Fruit fly (Drosophila melanogaster) whole organism, embryonic: ENCODE measurements around the gene CG13033.

Experiments used
- Atf-2 ChIP-seq: fragments of 200-800 bp; sonication (Bioruptor generic); optimal IDR thresholded peaks from 2 replicates; lab custom pipeline; 2016; ENCODE audit warnings: missing biosample characterization, missing genetic modification characterization
- BtbVII ChIP-seq: fragments of 200-800 bp; sonication (Bioruptor generic); optimal IDR thresholded peaks from 3 replicates; lab custom pipeline; 2017; ENCODE audit warnings: missing biosample characterization, mild to moderate bottlenecking, missing genetic modification characterization
- CG10147 ChIP-seq: fragments of 200-800 bp; sonication (Bioruptor generic); optimal IDR thresholded peaks from 2 replicates; lab custom pipeline; 2019; ENCODE audit warnings: missing biosample characterization, mild to moderate bottlenecking, missing genetic modification characterization, moderate library complexity
- CG1024 ChIP-seq: fragments of 200-800 bp; sonication (Bioruptor generic); IDR thresholded peaks from 2 replicates; pipeline ENCODE4 v1.3.6; 2022; ENCODE audit warnings: missing biosample characterization, missing genetic modification characterization
- CG11504 ChIP-seq: fragments of 200-800 bp; sonication (Bioruptor generic); optimal IDR thresholded peaks from 3 replicates; lab custom pipeline; 2019; ENCODE audit warnings: missing biosample characterization, mild to moderate bottlenecking, missing genetic modification characterization, moderate library complexity
- CG1233 ChIP-seq: fragments of 200-800 bp; sonication (Bioruptor generic); optimal IDR thresholded peaks from 4 replicates; lab custom pipeline; 2018; ENCODE audit warnings: missing biosample characterization, mild to moderate bottlenecking, missing genetic modification characterization
- CG12391 ChIP-seq: fragments of 200-800 bp; sonication (Bioruptor generic); optimal IDR thresholded peaks from 3 replicates; lab custom pipeline; 2018; ENCODE audit warnings: missing biosample characterization, mild to moderate bottlenecking, missing genetic modification characterization, moderate library complexity
- CG12769 ChIP-seq: fragments of 200-800 bp; sonication (Bioruptor generic); optimal IDR thresholded peaks from 2 replicates; lab custom pipeline; 2019; ENCODE audit warnings: missing biosample characterization, mild to moderate bottlenecking, missing genetic modification characterization, moderate library complexity
- CG13424 ChIP-seq: fragments of 200-800 bp; sonication (Bioruptor generic); optimal IDR thresholded peaks from 2 replicates; lab custom pipeline; 2019; ENCODE audit warnings: missing biosample characterization, mild to moderate bottlenecking, missing genetic modification characterization, moderate library complexity
- CG14014 ChIP-seq: fragments of 200-800 bp; sonication (Bioruptor generic); IDR thresholded peaks from 2 replicates; pipeline ENCODE4 v1.3.6; 2022; ENCODE audit warnings: missing biosample characterization, missing genetic modification characterization
- CG14710 ChIP-seq: fragments of 200-800 bp; sonication (Bioruptor generic); optimal IDR thresholded peaks from 3 replicates; lab custom pipeline; 2019; ENCODE audit warnings: missing biosample characterization, mild to moderate bottlenecking, missing genetic modification characterization, moderate library complexity
- CG14965 ChIP-seq: fragments of 200-800 bp; sonication (Bioruptor generic); optimal IDR thresholded peaks from 2 replicates; lab custom pipeline; 2016; ENCODE audit warnings: missing biosample characterization, missing genetic modification characterization, borderline replicate concordance
- CG15601 ChIP-seq: fragments of 200-800 bp; sonication (Bioruptor generic); optimal IDR thresholded peaks from 3 replicates; lab custom pipeline; 2019; ENCODE audit warnings: missing biosample characterization, mild to moderate bottlenecking, missing genetic modification characterization, moderate library complexity
- CG17361 ChIP-seq: fragments of 200-800 bp; sonication (Bioruptor generic); IDR thresholded peaks from 3 replicates; pipeline ENCODE4 v1.3.6; 2022; ENCODE audit warnings: missing biosample characterization, missing genetic modification characterization
- CG17612 ChIP-seq: fragments of 200-800 bp; sonication (Bioruptor generic); IDR thresholded peaks from 2 replicates; pipeline ENCODE4 v1.3.6; 2022; ENCODE audit warnings: missing biosample characterization, missing genetic modification characterization
- CG2889 ChIP-seq: fragments of 200-800 bp; sonication (Bioruptor generic); IDR thresholded peaks from 3 replicates; pipeline ENCODE4 v1.3.6; 2022; ENCODE audit warnings: missing biosample characterization, missing genetic modification characterization
- CG3726 ChIP-seq: fragments of 200-800 bp; sonication (Bioruptor generic); IDR thresholded peaks from 3 replicates; pipeline ENCODE4, ENCODE4 v1.3.6; 2022; ENCODE audit warnings: missing biosample characterization, missing genetic modification characterization
- CG4730 ChIP-seq: fragments of 200-800 bp; sonication (Bioruptor generic); IDR thresholded peaks from 2 replicates; pipeline ENCODE4 v1.3.6; 2022; ENCODE audit warnings: missing biosample characterization, missing genetic modification characterization
- CG5245 ChIP-seq: fragments of 200-800 bp; sonication (Bioruptor generic); optimal IDR thresholded peaks from 3 replicates; lab custom pipeline; 2016; ENCODE audit warnings: missing biosample characterization, missing genetic modification characterization
- CG6683 ChIP-seq: fragments of 200-800 bp; sonication (Bioruptor generic); optimal IDR thresholded peaks from 2 replicates; lab custom pipeline; 2017; ENCODE audit warnings: missing biosample characterization, mild to moderate bottlenecking, missing genetic modification characterization, missing genetic modification reagents
- Dad ChIP-seq: fragments of 200-800 bp; sonication (Bioruptor generic); optimal IDR thresholded peaks from 3 replicates; lab custom pipeline; 2016; ENCODE audit warnings: missing biosample characterization, missing genetic modification characterization
- E2f2 ChIP-seq: fragments of 200-800 bp; sonication (Bioruptor generic); IDR thresholded peaks from 2 replicates; pipeline ENCODE4 v1.3.6; 2022; ENCODE audit warnings: missing biosample characterization, missing genetic modification characterization
- Hsf ChIP-seq: fragments of 200-800 bp; sonication (Bioruptor generic); optimal IDR thresholded peaks from 3 replicates; lab custom pipeline; 2016; ENCODE audit warnings: missing biosample characterization, missing genetic modification characterization
- Pdp1 ChIP-seq, 2 experiments: fragments of 200-800 bp; sonication (Bioruptor generic); optimal IDR thresholded peaks; 3 replicates each; lab custom pipeline; 2016; ENCODE audit warnings: missing biosample characterization in 2 of 2, missing genetic modification characterization in 2 of 2, mild to moderate bottlenecking in 1 of 2, moderate library complexity in 1 of 2
- TFAM ChIP-seq: fragments of 200-800 bp; sonication (Bioruptor generic); optimal IDR thresholded peaks from 2 replicates; lab custom pipeline; 2017; ENCODE audit warnings: missing biosample characterization, missing genetic modification characterization, inconsistent platforms
- YL-1 ChIP-seq: fragments of 200-800 bp; sonication (Bioruptor generic); optimal IDR thresholded peaks from 3 replicates; lab custom pipeline; 2017; ENCODE audit warnings: missing biosample characterization, mild to moderate bottlenecking, missing genetic modification characterization
- chif ChIP-seq, 2 experiments: fragments of 200-800 bp; sonication (Bioruptor generic); optimal IDR thresholded peaks; 3 replicates each; lab custom pipeline; 2016; ENCODE audit warnings: missing biosample characterization in 2 of 2, missing genetic modification characterization in 2 of 2
- chinmo ChIP-seq: fragments of 200-800 bp; sonication (Bioruptor generic); IDR thresholded peaks from 4 replicates; pipeline ENCODE4 v1.3.6; 2022; ENCODE audit warnings: missing biosample characterization, missing genetic modification characterization; ENCODE audit not compliant: partially characterized antibody
- chn ChIP-seq: fragments of 200-800 bp; sonication (Bioruptor generic); optimal IDR thresholded peaks from 2 replicates; lab custom pipeline; 2016; ENCODE audit warnings: missing biosample characterization, missing genetic modification characterization
- corto ChIP-seq: fragments of 200-800 bp; sonication (Bioruptor generic); optimal IDR thresholded peaks from 2 replicates; lab custom pipeline; 2016; ENCODE audit warnings: missing biosample characterization, mild to moderate bottlenecking, missing genetic modification characterization, moderate library complexity
- disco-r ChIP-seq: fragments of 200-800 bp; sonication (Bioruptor generic); optimal IDR thresholded peaks from 2 replicates; lab custom pipeline; 2016; ENCODE audit warnings: missing biosample characterization, missing genetic modification characterization
- gcm2 ChIP-seq: fragments of 200-800 bp; sonication (Bioruptor generic); optimal IDR thresholded peaks from 2 replicates; lab custom pipeline; 2016; ENCODE audit warnings: missing biosample characterization, missing genetic modification characterization
- gem ChIP-seq: fragments of 200-800 bp; sonication (Bioruptor generic); optimal IDR thresholded peaks from 2 replicates; lab custom pipeline; 2019; ENCODE audit warnings: missing biosample characterization, mild to moderate bottlenecking, missing genetic modification characterization, moderate library complexity
- grau ChIP-seq: fragments of 200-800 bp; optimal IDR thresholded peaks from 3 replicates; lab custom pipeline; 2019; ENCODE audit warnings: missing biosample characterization, mild to moderate bottlenecking, missing genetic modification characterization, moderate library complexity
- hbn ChIP-seq: fragments of 200-800 bp; sonication (Bioruptor generic); IDR thresholded peaks from 2 replicates; pipeline ENCODE4 v1.3.6; 2022; ENCODE audit warnings: missing biosample characterization, missing genetic modification characterization; ENCODE audit not compliant: partially characterized antibody
- mam ChIP-seq: fragments of 200-800 bp; sonication (Bioruptor generic); optimal IDR thresholded peaks from 3 replicates; lab custom pipeline; 2016; ENCODE audit warnings: missing biosample characterization, missing genetic modification characterization
- nerfin-1 ChIP-seq: fragments of 200-800 bp; sonication (Bioruptor generic); optimal IDR thresholded peaks from 3 replicates; lab custom pipeline; 2019; ENCODE audit warnings: missing biosample characterization, mild to moderate bottlenecking, missing genetic modification characterization, moderate library complexity
- pan ChIP-seq, 4 experiments: fragments of >200 bp in 3 of 4; fragments of 200-800 bp in 1 of 4; sonication (Bioruptor generic) in 1 of 4; optimal IDR thresholded peaks in 3 of 4; IDR thresholded peaks in 1 of 4; 2 replicates each; pipeline versions ENCODE4 v1.3.6 to Lab custom; 2017 to 2022; ENCODE audit warnings: missing biosample characterization in 2 of 4, missing genetic modification characterization in 2 of 4, mixed read lengths in 1 of 4
- prd ChIP-seq, 3 experiments: fragments of >200 bp in 2 of 3; fragments of 200-800 bp in 1 of 3; sonication (Bioruptor generic) in 1 of 3; optimal IDR thresholded peaks in 2 of 3; IDR thresholded peaks in 1 of 3; 2 replicates in 2 of 3; 3 replicates in 1 of 3; pipeline versions ENCODE4 v1.3.6 to Lab custom; 2017 to 2022; ENCODE audit warnings: missing biosample characterization in 1 of 3, missing genetic modification characterization in 1 of 3
- row ChIP-seq: fragments of 200-800 bp; sonication (Bioruptor generic); IDR thresholded peaks from 3 replicates; pipeline ENCODE4 v1.3.6; 2022; ENCODE audit warnings: missing biosample characterization, missing genetic modification characterization
- sc ChIP-seq, 3 experiments: fragments of >200 bp in 2 of 3; fragments of 200-800 bp in 1 of 3; sonication (Bioruptor generic) in 1 of 3; optimal IDR thresholded peaks; 2 replicates in 2 of 3; 3 replicates in 1 of 3; lab custom pipeline; 2017; ENCODE audit warnings: mild to moderate bottlenecking in 1 of 3, missing biosample characterization in 1 of 3, missing genetic modification characterization in 1 of 3, missing genetic modification reagents in 1 of 3
- sens ChIP-seq: fragments of 200-800 bp; sonication (Bioruptor generic); peaks from one replicate; lab custom pipeline; 2016; ENCODE audit warnings: missing biosample characterization, missing genetic modification characterization
- so ChIP-seq: fragments of 200-800 bp; sonication (Bioruptor generic); IDR thresholded peaks from 3 replicates; pipeline ENCODE4 v1.3.6; 2022; ENCODE audit warnings: missing biosample characterization, missing genetic modification characterization
- unpg ChIP-seq: fragments of 200-800 bp; sonication (Bioruptor generic); optimal IDR thresholded peaks from 3 replicates; lab custom pipeline; 2018; ENCODE audit warnings: missing biosample characterization, mild to moderate bottlenecking, missing genetic modification characterization, moderate library complexity
- vfl ChIP-seq: fragments of 200-800 bp; sonication (Bioruptor generic); optimal IDR thresholded peaks from 2 replicates; lab custom pipeline; 2016; ENCODE audit warnings: missing biosample characterization, missing genetic modification characterization
- wor ChIP-seq: fragments of 200-800 bp; sonication (Bioruptor generic); IDR thresholded peaks from 2 replicates; pipeline ENCODE4 v1.3.6; 2022; ENCODE audit warnings: missing biosample characterization, missing genetic modification characterization
- zfh1 ChIP-seq: fragments of 200-800 bp; sonication (Bioruptor generic); IDR thresholded peaks from 3 replicates; pipeline ENCODE4 v1.3.6; 2022; ENCODE audit warnings: missing biosample characterization, missing genetic modification characterization

Gene CG13033

DNA sequence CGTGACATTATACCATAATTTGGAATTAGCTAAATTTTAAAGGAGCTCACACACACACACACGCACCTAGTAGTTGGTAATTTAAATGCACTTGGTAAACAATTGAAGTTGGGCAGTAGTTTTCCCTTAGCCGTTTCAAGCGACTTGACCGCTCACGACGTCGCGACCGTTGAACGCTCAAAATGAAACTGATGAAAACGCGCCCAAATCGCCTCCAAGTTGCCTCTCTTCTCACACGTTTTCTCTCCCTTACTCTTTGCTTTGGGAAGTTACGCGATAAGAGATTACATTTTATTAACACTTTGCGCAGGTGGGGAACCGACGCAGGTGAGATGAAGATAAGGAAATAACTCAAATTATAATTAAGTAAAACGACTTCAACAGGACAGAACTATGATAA, 26.8 kb upstream of the CG13033 start (continued):
- TF ChIP-seq CG6683 (GFP tag; lab: Kevin White, UChicago) (no peak), vfl (no peak), CG10147 (GFP tag; lab: Kevin White, UChicago) (no peak), CG1233 (GFP tag; lab: Kevin White, UChicago) (no peak), chinmo (GFP tag; lab: Robert Waterston, UW) (peak; percentile 72; the same call in 2 of the 4 replicates), row (no peak; the same call in 2 of the 3 replicates), BtbVII (peak; percentile 37), CG5245 (GFP tag; lab: Kevin White, UChicago) (no peak), Dad (no peak), CG17612 (GFP tag; lab: Robert Waterston, UW) (no peak), chif (GFP tag; optimal IDR thresholded peaks at IDR 0.05; lab: Kevin White, UChicago) (no peak), TFAM (GFP tag; lab: Kevin White, UChicago) (no peak), gem (tag; lab: Kevin White, UChicago) (no peak), unpg (GFP tag; lab: Kevin White, UChicago) (no peak), chn (no peak), CG3726 (GFP tag; lab: Robert Waterston, UW) (no peak), CG15601 (tag; lab: Kevin White, UChicago) (peak; percentile 27), CG4730 (GFP tag; lab: Robert Waterston, UW) (no peak)
- TF ChIP-seq, all 482 proteins: peak for 58

DNA sequence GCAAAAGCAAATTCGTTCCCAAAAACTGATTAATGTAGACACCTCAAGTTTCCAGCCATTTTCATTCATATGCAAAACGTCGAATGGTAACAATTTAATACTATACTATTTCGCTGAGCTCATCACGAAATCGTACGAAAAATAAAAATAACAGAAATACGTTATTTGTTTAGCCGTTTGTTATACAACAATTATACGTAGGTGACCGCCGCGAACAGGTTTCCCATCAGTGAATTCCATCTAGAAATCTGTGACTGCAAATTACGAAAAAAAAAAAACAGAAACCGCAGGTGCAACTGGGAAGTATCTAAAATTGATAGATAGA, 26.3 kb upstream of the CG13033 start:
- TF ChIP-seq sens (GFP tag; lab: Kevin White, UChicago) (peak; percentile 54), CG14965 (GFP tag; lab: Kevin White, UChicago) (no peak), CG17361 (no peak), pan (optimal IDR thresholded peaks at IDR 0.05; lab: Kevin White, UChicago) (no peak), pan (GFP tag; optimal IDR thresholded peaks at IDR 0.05 in 1 of 2, IDR thresholded peaks at IDR 0.05 in 1 of 2) (no peak), hbn (GFP tag; lab: Robert Waterston, UW) (no peak), E2f2 (no peak), CG14014 (GFP tag; lab: Robert Waterston, UW) (no peak), CG11504 (peak; percentile 9), CG13424 (tag; lab: Kevin White, UChicago) (no peak), YL-1 (GFP tag; lab: Kevin White, UChicago) (no peak), CG12769 (tag; lab: Kevin White, UChicago) (no peak), mam (no peak), disco-r (GFP tag; lab: Kevin White, UChicago) (no peak), zfh1 (GFP tag; lab: Robert Waterston, UW) (0 out of 3 replicates have a peak, but pooled peaks have one; percentile 0), Atf-2 (no peak), Pdp1 (GFP tag; optimal IDR thresholded peaks at IDR 0.05; lab: Kevin White, UChicago) (peak in 1 of 2 experiments; percentile 71), nerfin-1 (tag; lab: Kevin White, UChicago) (no peak), sc (optimal IDR thresholded peaks at IDR 0.05; lab: Kevin White, UChicago) (no peak), sc (GFP tag; optimal IDR thresholded peaks at IDR 0.05; lab: Kevin White, UChicago) (no peak)

DNA sequence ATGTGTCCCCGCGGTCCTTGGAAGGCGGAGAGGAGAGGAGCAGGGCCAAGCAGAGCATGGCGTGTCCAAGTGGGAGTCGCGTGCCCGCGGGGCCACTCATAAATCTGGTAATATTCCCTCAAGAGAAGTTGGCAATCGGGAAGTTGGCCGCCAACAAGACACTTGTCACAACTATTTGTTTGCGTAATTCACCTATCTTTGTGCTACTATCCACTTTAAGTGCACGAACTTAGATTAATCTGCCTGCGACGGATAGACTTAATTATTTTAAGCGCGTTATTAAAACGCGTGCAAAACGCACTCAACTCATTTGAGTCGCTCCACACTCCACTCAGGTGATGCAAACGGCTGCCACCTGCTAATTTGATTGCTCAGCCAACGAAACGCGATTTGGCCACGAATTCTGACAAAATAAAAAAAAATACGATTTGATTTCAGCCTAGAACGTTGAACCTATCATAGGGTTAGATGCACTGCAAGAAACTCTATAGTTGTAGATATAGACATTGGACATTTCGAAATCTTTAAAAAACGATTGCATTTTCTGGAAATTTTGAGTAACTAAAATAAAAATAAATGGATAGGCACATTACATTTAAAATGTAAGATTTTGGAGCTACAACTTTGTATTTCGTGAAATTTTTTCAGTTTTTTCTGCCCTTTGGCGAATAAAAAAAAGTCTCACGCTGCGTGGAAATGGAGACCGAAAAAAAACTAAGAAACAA, 25.7 kb upstream of the CG13033 start:
- TF ChIP-seq Hsf (GFP tag; lab: Kevin White, UChicago) = peak; percentile 68
- TF ChIP-seq prd (optimal IDR thresholded peaks at IDR 0.05; lab: Kevin White, UChicago) = no peak
- peak; percentile 69 for TF ChIP-seq prd (GFP tag; IDR thresholded peaks at IDR 0.05; lab: Robert Waterston, UW)
- TF ChIP-seq so = peak; percentile 61; the same call in 1 of the 3 replicates
- TF ChIP-seq CG12391 (tag; lab: Kevin White, UChicago) = peak; percentile 60
- peak; percentile 71 for TF ChIP-seq grau (tag; lab: Kevin White, UChicago)
- no peak for TF ChIP-seq CG1024 (GFP tag; lab: Robert Waterston, UW)
- TF ChIP-seq corto = no peak
- TF ChIP-seq chif (GFP tag; optimal IDR thresholded peaks at IDR 0.05; lab: Kevin White, UChicago) = peak in 1 of 2 experiments; percentile 16
- TF ChIP-seq CG14710 (tag; lab: Kevin White, UChicago) = peak; percentile 8
- TF ChIP-seq gcm2 = no peak
- no peak for TF ChIP-seq wor
- peak; percentile 62 for TF ChIP-seq CG2889
